Fruit fly (Drosophila melanogaster) whole organism, embryonic: ENCODE measurements around the gene CG4328.

ENCODE experiments used
- Aef1 ChIP-seq: fragments of 200-800 bp; sonication (Bioruptor generic); IDR thresholded peaks from 3 replicates; pipeline ENCODE4 v1.3.6; 2022; ENCODE audit warnings: missing biosample characterization, missing genetic modification characterization
- Asciz ChIP-seq: fragments of 200-800 bp; sonication (Bioruptor generic); optimal IDR thresholded peaks from 2 replicates; lab custom pipeline; 2017; ENCODE audit warnings: missing biosample characterization, mild to moderate bottlenecking, missing genetic modification characterization, missing genetic modification reagents
- Bgb ChIP-seq: fragments of 200-800 bp; sonication (Bioruptor generic); IDR thresholded peaks from 2 replicates; pipeline ENCODE4 v1.3.6; 2022; ENCODE audit warnings: missing biosample characterization, missing genetic modification characterization; ENCODE audit not compliant: partially characterized antibody
- CG11456 ChIP-seq: fragments of 200-800 bp; sonication (Bioruptor generic); IDR thresholded peaks from 3 replicates; pipeline ENCODE4 v1.3.6; 2022; ENCODE audit warnings: missing biosample characterization, missing genetic modification characterization
- CG12236 ChIP-seq: fragments of 200-800 bp; sonication (Bioruptor generic); optimal IDR thresholded peaks from 2 replicates; lab custom pipeline; 2016; ENCODE audit warnings: missing biosample characterization, missing genetic modification characterization
- CG12744 ChIP-seq: fragments of 200-800 bp; sonication (Bioruptor generic); optimal IDR thresholded peaks from 2 replicates; lab custom pipeline; 2016; ENCODE audit warnings: missing biosample characterization, missing genetic modification characterization
- CG14014 ChIP-seq: fragments of 200-800 bp; sonication (Bioruptor generic); IDR thresholded peaks from 2 replicates; pipeline ENCODE4 v1.3.6; 2022; ENCODE audit warnings: missing biosample characterization, missing genetic modification characterization
- CG1602 ChIP-seq: fragments of 200-800 bp; sonication (Bioruptor generic); optimal IDR thresholded peaks from 3 replicates; lab custom pipeline; 2016; ENCODE audit warnings: missing biosample characterization, missing genetic modification characterization
- CG16779 ChIP-seq: fragments of 200-800 bp; sonication (Bioruptor generic); IDR thresholded peaks from 2 replicates; pipeline ENCODE4 v1.3.6; 2022; ENCODE audit warnings: missing biosample characterization, missing genetic modification characterization
- CG18262 ChIP-seq: fragments of 200-800 bp; optimal IDR thresholded peaks from 3 replicates; lab custom pipeline; 2019; ENCODE audit warnings: missing biosample characterization, mild to moderate bottlenecking, missing genetic modification characterization, moderate library complexity
- CG2120 ChIP-seq: fragments of 200-800 bp; sonication (Bioruptor generic); optimal IDR thresholded peaks from 3 replicates; lab custom pipeline; 2016; ENCODE audit warnings: missing biosample characterization, missing genetic modification characterization
- CG2875 ChIP-seq: fragments of 200-800 bp; sonication (Bioruptor generic); optimal IDR thresholded peaks from 2 replicates; lab custom pipeline; 2017; ENCODE audit warnings: missing biosample characterization, mild to moderate bottlenecking, missing genetic modification characterization, missing genetic modification reagents
- CG2889 ChIP-seq: fragments of 200-800 bp; sonication (Bioruptor generic); IDR thresholded peaks from 3 replicates; pipeline ENCODE4 v1.3.6; 2022; ENCODE audit warnings: missing biosample characterization, missing genetic modification characterization
- CG3065 ChIP-seq: fragments of 200-800 bp; sonication (Bioruptor generic); optimal IDR thresholded peaks from 2 replicates; lab custom pipeline; 2016; ENCODE audit warnings: missing biosample characterization, missing genetic modification characterization
- CG32772 ChIP-seq: fragments of 200-800 bp; sonication (Bioruptor generic); IDR thresholded peaks from 2 replicates; pipeline ENCODE4 v1.3.6; 2022; ENCODE audit warnings: missing biosample characterization, missing genetic modification characterization
- CG4730 ChIP-seq: fragments of 200-800 bp; sonication (Bioruptor generic); IDR thresholded peaks from 2 replicates; pipeline ENCODE4 v1.3.6; 2022; ENCODE audit warnings: missing biosample characterization, missing genetic modification characterization
- CG5953 ChIP-seq: fragments of 200-800 bp; sonication (Bioruptor generic); IDR thresholded peaks from 2 replicates; pipeline ENCODE4 v1.3.6; 2022; ENCODE audit warnings: missing biosample characterization, missing genetic modification characterization
- CG7357 ChIP-seq: fragments of 200-800 bp; sonication (Bioruptor generic); IDR thresholded peaks from 3 replicates; pipeline ENCODE4 v1.3.6; 2022; ENCODE audit warnings: missing biosample characterization, missing genetic modification characterization
- CG7372 ChIP-seq: fragments of 200-800 bp; sonication (Bioruptor generic); IDR thresholded peaks from 2 replicates; pipeline ENCODE4 v1.3.6; 2022; ENCODE audit warnings: missing biosample characterization, missing genetic modification characterization
- CG7928 ChIP-seq: fragments of 200-800 bp; sonication (Bioruptor generic); optimal IDR thresholded peaks from 2 replicates; lab custom pipeline; 2017; ENCODE audit warnings: missing biosample characterization, mild to moderate bottlenecking, missing genetic modification characterization
- CG8388 ChIP-seq: fragments of 200-800 bp; sonication (Bioruptor generic); optimal IDR thresholded peaks from 2 replicates; lab custom pipeline; 2019; ENCODE audit warnings: missing biosample characterization, mild to moderate bottlenecking, missing genetic modification characterization, moderate library complexity
- CG9797 ChIP-seq: fragments of 200-800 bp; sonication (Bioruptor generic); optimal IDR thresholded peaks from 3 replicates; lab custom pipeline; 2018; ENCODE audit warnings: missing biosample characterization, mild to moderate bottlenecking, missing genetic modification characterization
- CHES-1-like ChIP-seq: fragments of 200-800 bp; sonication (Bioruptor generic); optimal IDR thresholded peaks from 2 replicates; lab custom pipeline; 2016; ENCODE audit warnings: missing biosample characterization, missing genetic modification characterization
- Dek ChIP-seq: fragments of 200-800 bp; sonication (Bioruptor generic); optimal IDR thresholded peaks from 3 replicates; lab custom pipeline; 2019; ENCODE audit warnings: missing biosample characterization, mild to moderate bottlenecking, missing genetic modification characterization, moderate library complexity
- E2f2 ChIP-seq: fragments of 200-800 bp; sonication (Bioruptor generic); IDR thresholded peaks from 2 replicates; pipeline ENCODE4 v1.3.6; 2022; ENCODE audit warnings: missing biosample characterization, missing genetic modification characterization
- HLH3B ChIP-seq: fragments of 200-800 bp; sonication (Bioruptor generic); IDR thresholded peaks from 2 replicates; pipeline ENCODE4 v1.3.6; 2022; ENCODE audit warnings: missing biosample characterization, missing genetic modification characterization
- Hmx ChIP-seq: fragments of 200-800 bp; sonication (Bioruptor generic); optimal IDR thresholded peaks from 2 replicates; lab custom pipeline; 2016; ENCODE audit warnings: missing biosample characterization, missing genetic modification characterization
- NC2α ChIP-seq: fragments of 200-800 bp; sonication (Bioruptor generic); optimal IDR thresholded peaks from 2 replicates; lab custom pipeline; 2016; ENCODE audit warnings: missing biosample characterization, missing genetic modification characterization
- NfI ChIP-seq: fragments of 200-800 bp; sonication (Bioruptor generic); optimal IDR thresholded peaks from 3 replicates; lab custom pipeline; 2018; ENCODE audit warnings: missing biosample characterization, mild to moderate bottlenecking, missing genetic modification characterization, moderate library complexity
- Scr ChIP-seq: fragments of 200-800 bp; sonication (Bioruptor generic); IDR thresholded peaks from 2 replicates; pipeline ENCODE4 v1.3.6; 2022; ENCODE audit warnings: missing biosample characterization, missing genetic modification characterization; ENCODE audit not compliant: partially characterized antibody
- Spps ChIP-seq: fragments of 200-800 bp; sonication (Bioruptor generic); optimal IDR thresholded peaks from 2 replicates; lab custom pipeline; 2018; ENCODE audit warnings: missing biosample characterization, mild to moderate bottlenecking, missing genetic modification characterization
- Ssrp ChIP-seq: fragments of 200-800 bp; sonication (Bioruptor generic); optimal IDR thresholded peaks from 2 replicates; lab custom pipeline; 2018; ENCODE audit warnings: missing biosample characterization, mild to moderate bottlenecking, missing genetic modification characterization, moderate library complexity
- Tbp ChIP-seq: fragments of >200 bp; optimal IDR thresholded peaks from 2 replicates; lab custom pipeline; 2018; ENCODE audit warnings: missing biosample characterization, missing genetic modification characterization
- az2 ChIP-seq: fragments of 200-800 bp; sonication (Bioruptor generic); optimal IDR thresholded peaks from 3 replicates; lab custom pipeline; 2016; ENCODE audit warnings: missing biosample characterization, missing genetic modification characterization
- cato ChIP-seq: fragments of 200-800 bp; sonication (Bioruptor generic); optimal IDR thresholded peaks from 2 replicates; lab custom pipeline; 2016; ENCODE audit warnings: missing biosample characterization, missing genetic modification characterization, borderline replicate concordance
- cg ChIP-seq: fragments of 200-800 bp; sonication (Bioruptor generic); optimal IDR thresholded peaks from 3 replicates; lab custom pipeline; 2019; ENCODE audit warnings: missing biosample characterization, mild to moderate bottlenecking, missing genetic modification characterization, moderate library complexity
- chm ChIP-seq: fragments of 200-800 bp; sonication (Bioruptor generic); IDR thresholded peaks from 2 replicates; pipeline ENCODE4 v1.3.6; 2022; ENCODE audit warnings: missing biosample characterization, missing genetic modification characterization
- crp ChIP-seq, 2 experiments: fragments of 200-800 bp; sonication (Bioruptor generic); optimal IDR thresholded peaks; 2 replicates in 1 of 2; 3 replicates in 1 of 2; lab custom pipeline; 2017; ENCODE audit warnings: missing biosample characterization in 2 of 2, missing genetic modification characterization in 2 of 2, mild to moderate bottlenecking in 1 of 2, moderate library complexity in 1 of 2
- dati ChIP-seq: fragments of 200-800 bp; sonication (Bioruptor generic); IDR thresholded peaks from 2 replicates; pipeline ENCODE4 v1.3.6; 2022; ENCODE audit warnings: missing biosample characterization, missing genetic modification characterization
- dmrt11E ChIP-seq: fragments of 200-800 bp; sonication (Bioruptor generic); optimal IDR thresholded peaks from 3 replicates; lab custom pipeline; 2018; ENCODE audit warnings: missing biosample characterization, mild to moderate bottlenecking, missing genetic modification characterization, moderate library complexity
- ems ChIP-seq: fragments of 200-800 bp; sonication (Bioruptor generic); optimal IDR thresholded peaks from 3 replicates; lab custom pipeline; 2016; ENCODE audit warnings: missing biosample characterization, missing genetic modification characterization
- esg ChIP-seq: fragments of 200-800 bp; sonication (Bioruptor generic); conservative IDR thresholded peaks from 2 replicates; pipeline ENCODE4 v1.3.6; 2022; ENCODE audit warnings: missing biosample characterization, missing genetic modification characterization
- gt ChIP-seq: fragments of 200-800 bp; sonication (Bioruptor generic); IDR thresholded peaks from 2 replicates; pipeline ENCODE4 v1.3.6; 2022; ENCODE audit warnings: missing biosample characterization, missing genetic modification characterization
- nom ChIP-seq: fragments of 200-800 bp; sonication (Bioruptor generic); optimal IDR thresholded peaks from 2 replicates; lab custom pipeline; 2017; ENCODE audit warnings: missing biosample characterization, missing genetic modification characterization, mild to moderate bottlenecking, moderate library complexity, missing genetic modification reagents
- sc ChIP-seq, 3 experiments: fragments of >200 bp in 2 of 3; fragments of 200-800 bp in 1 of 3; sonication (Bioruptor generic) in 1 of 3; optimal IDR thresholded peaks; 2 replicates in 2 of 3; 3 replicates in 1 of 3; lab custom pipeline; 2017; ENCODE audit warnings: mild to moderate bottlenecking in 1 of 3, missing biosample characterization in 1 of 3, missing genetic modification characterization in 1 of 3, missing genetic modification reagents in 1 of 3
- z ChIP-seq: fragments of 200-800 bp; sonication (Bioruptor generic); IDR thresholded peaks from 3 replicates; pipeline ENCODE4 v1.3.6; 2022; ENCODE audit warnings: missing biosample characterization, missing genetic modification characterization
- zen ChIP-seq: fragments of 200-800 bp; sonication (Bioruptor generic); optimal IDR thresholded peaks from 3 replicates; lab custom pipeline; 2018; ENCODE audit warnings: missing biosample characterization, mild to moderate bottlenecking, missing genetic modification characterization, moderate library complexity
- zf30C ChIP-seq: fragments of 200-800 bp; sonication (Bioruptor generic); optimal IDR thresholded peaks from 3 replicates; lab custom pipeline; 2018; ENCODE audit warnings: missing biosample characterization, mild to moderate bottlenecking, missing genetic modification characterization

CG4328 gene

dm6 chr3L:12266343-12267287 lies 29.3 kb downstream of the CG4328 start, which contains the start of gene app (continued):
- peak; percentile 73 for TF ChIP-seq CHES-1-like
- no peak for TF ChIP-seq z (GFP tag; lab: Robert Waterston, UW)
- TF ChIP-seq CG8388 (GFP tag; lab: Kevin White, UChicago) = peak; percentile 75
- TF ChIP-seq Aef1 (GFP tag; lab: Robert Waterston, UW) = peak; percentile 87
- TF ChIP-seq ems = peak; percentile 73
- TF ChIP-seq CG16779 (GFP tag; lab: Robert Waterston, UW) = no peak
- peak; percentile 81 for TF ChIP-seq Ssrp (tag; lab: Kevin White, UChicago)
- no peak for TF ChIP-seq zf30C (GFP tag; lab: Kevin White, UChicago)
- TF ChIP-seq az2 (GFP tag; lab: Kevin White, UChicago) = peak; percentile 77
- TF ChIP-seq CG2889 (GFP tag; lab: Robert Waterston, UW) = peak; percentile 79
- peak; percentile 95 for TF ChIP-seq NfI (GFP tag; lab: Kevin White, UChicago)
- peak; percentile 74 for TF ChIP-seq Asciz
- TF ChIP-seq CG7357 (GFP tag; lab: Robert Waterston, UW) = peak; percentile 84
- peak; percentile 89 for TF ChIP-seq CG7372 (GFP tag; lab: Robert Waterston, UW)
- TF ChIP-seq cg (GFP tag; lab: Kevin White, UChicago) = peak; percentile 83
- peak; percentile 84 for TF ChIP-seq zen (tag; lab: Kevin White, UChicago)
- TF ChIP-seq sc (optimal IDR thresholded peaks at IDR 0.05; lab: Kevin White, UChicago) = no peak
- TF ChIP-seq sc (GFP tag; optimal IDR thresholded peaks at IDR 0.05; lab: Kevin White, UChicago) = peak; percentile 77
- TF ChIP-seq CG11456 (GFP tag; lab: Robert Waterston, UW) = peak; percentile 87
- peak; percentile 66 for TF ChIP-seq E2f2 (GFP tag; lab: Robert Waterston, UW)
- peak; percentile 69 for TF ChIP-seq Dek (tag; lab: Kevin White, UChicago)
- peak; percentile 52 for TF ChIP-seq nom
- TF ChIP-seq CG2120 (GFP tag; lab: Kevin White, UChicago) = peak; percentile 83
- peak; percentile 89 for TF ChIP-seq CG18262 (tag; lab: Kevin White, UChicago)
- TF ChIP-seq CG3065 (GFP tag; lab: Kevin White, UChicago) = peak; percentile 14
- TF ChIP-seq gt (GFP tag; lab: Robert Waterston, UW) = peak; percentile 75
- TF ChIP-seq Scr = no peak
- peak; percentile 58 for TF ChIP-seq CG9797 (GFP tag; lab: Kevin White, UChicago)
- TF ChIP-seq HLH3B (GFP tag; lab: Robert Waterston, UW) = peak; percentile 94
- peak; percentile 56 for TF ChIP-seq CG2875 (GFP tag; lab: Kevin White, UChicago)
- peak; percentile 80 for TF ChIP-seq dmrt11E
- peak; percentile 24 for TF ChIP-seq Spps (tag; lab: Kevin White, UChicago)
- no peak for TF ChIP-seq crp (GFP tag; optimal IDR thresholded peaks at IDR 0.05; lab: Kevin White, UChicago)
- TF ChIP-seq CG12236 (GFP tag; lab: Kevin White, UChicago) = peak; percentile 17
- peak; percentile 70 for TF ChIP-seq CG12744
- peak; percentile 66 for TF ChIP-seq NC2α (GFP tag; lab: Kevin White, UChicago)
- peak; percentile 31 for TF ChIP-seq CG7928
- TF ChIP-seq CG5953 (GFP tag; lab: Robert Waterston, UW) = peak; percentile 90
- TF ChIP-seq CG1602 (GFP tag; lab: Kevin White, UChicago) = peak; percentile 82
- peak; percentile 46; the same call in 1 of the 2 replicates for TF ChIP-seq Bgb (GFP tag; lab: Robert Waterston, UW)
- peak; percentile 81 for TF ChIP-seq cato
- TF ChIP-seq CG14014 (GFP tag; lab: Robert Waterston, UW) = peak; percentile 93
- TF ChIP-seq Tbp (GFP tag; lab: Kevin White, UChicago) = no peak
- TF ChIP-seq esg (GFP tag; lab: Robert Waterston, UW) = peak; percentile 85
- peak; percentile 84 for TF ChIP-seq CG4730 (GFP tag; lab: Robert Waterston, UW)
- peak; percentile 43; the same call in 1 of the 2 replicates for TF ChIP-seq dati (GFP tag; lab: Robert Waterston, UW)
- TF ChIP-seq chm (GFP tag; lab: Robert Waterston, UW) = peak; percentile 87
- peak; percentile 88 for TF ChIP-seq CG32772 (GFP tag; lab: Robert Waterston, UW)
- TF ChIP-seq Hmx (GFP tag; lab: Kevin White, UChicago) = no peak
